Fruit fly (Drosophila melanogaster) whole organism, wandering third instar larva: ENCODE results near the gene CG10431.

Source experiments
- Abd-B ChIP-seq: fragments of >200 bp; optimal IDR thresholded peaks from 2 replicates; lab custom pipeline; 2017; ENCODE audit warnings: missing biosample characterization, missing genetic modification characterization
- CG32264 ChIP-seq: fragments of 200-800 bp; sonication (Bioruptor generic); optimal IDR thresholded peaks from 2 replicates; lab custom pipeline; 2016; ENCODE audit warnings: missing biosample characterization, missing genetic modification characterization
- CG9705 ChIP-seq: fragments of 200-800 bp; sonication (Bioruptor generic); optimal IDR thresholded peaks from 2 replicates; lab custom pipeline; 2018; ENCODE audit warnings: missing biosample characterization, mild to moderate bottlenecking, missing genetic modification characterization
- CrebA ChIP-seq: fragments of 200-800 bp; sonication (Bioruptor generic); optimal IDR thresholded peaks from 2 replicates; lab custom pipeline; 2016; ENCODE audit warnings: missing biosample characterization, mild to moderate bottlenecking, missing genetic modification characterization, borderline replicate concordance
- Dfd ChIP-seq: fragments of >200 bp; optimal IDR thresholded peaks from 2 replicates; lab custom pipeline; 2017; ENCODE audit warnings: missing biosample characterization, missing genetic modification characterization
- Dif ChIP-seq: fragments of 200-275, 200-300 bp; sonication (Bioruptor generic); optimal IDR thresholded peaks from 2 replicates; lab custom pipeline; 2018; ENCODE audit warnings: missing biosample characterization, missing genetic modification characterization; ENCODE audit not compliant: partially characterized antibody
- GATAd ChIP-seq: sonication (Bioruptor generic); optimal IDR thresholded peaks from 2 replicates; lab custom pipeline; 2016; ENCODE audit warnings: missing biosample characterization, missing genetic modification characterization
- HLH106 ChIP-seq: fragments of 200-800 bp; optimal IDR thresholded peaks from 3 replicates; lab custom pipeline; 2019; ENCODE audit warnings: missing biosample characterization, mild to moderate bottlenecking, missing genetic modification characterization, moderate library complexity
- Hnf4 ChIP-seq: fragments of 200-800 bp; sonication (Bioruptor generic); optimal IDR thresholded peaks from 2 replicates; lab custom pipeline; 2016; ENCODE audit warnings: missing biosample characterization, mild to moderate bottlenecking, missing genetic modification characterization
- Hr78 ChIP-seq: fragments of >200 bp; optimal IDR thresholded peaks from 2 replicates; lab custom pipeline; 2017; ENCODE audit warnings: missing biosample characterization, missing genetic modification characterization
- Hr83 ChIP-seq: fragments of 200-300 bp; sonication (Bioruptor generic); optimal IDR thresholded peaks from 2 replicates; lab custom pipeline; 2016; ENCODE audit warnings: missing biosample characterization, mild to moderate bottlenecking, missing genetic modification characterization, moderate library complexity; ENCODE audit not compliant: poor library complexity, severe bottlenecking
- Jra ChIP-seq: sonication (Bioruptor generic); optimal IDR thresholded peaks from 2 replicates; lab custom pipeline; 2016; ENCODE audit warnings: missing biosample characterization, missing genetic modification characterization
- Mio ChIP-seq: sonication (Bioruptor generic); optimal IDR thresholded peaks from 2 replicates; lab custom pipeline; 2016; ENCODE audit warnings: missing biosample characterization, missing genetic modification characterization
- Myc ChIP-seq: fragments of >200 bp; optimal IDR thresholded peaks from 2 replicates; lab custom pipeline; 2017
- N ChIP-seq: fragments of >200 bp; optimal IDR thresholded peaks from 2 replicates; lab custom pipeline; 2018; ENCODE audit warnings: missing biosample characterization, missing external identifiers, missing genetic modification characterization
- OdsH ChIP-seq: fragments of 200-800 bp; sonication (Bioruptor generic); optimal IDR thresholded peaks from 2 replicates; lab custom pipeline; 2016; ENCODE audit warnings: missing biosample characterization, mild to moderate bottlenecking, missing genetic modification characterization
- Rel ChIP-seq, 2 experiments: fragments of 200-800 bp; sonication (Bioruptor generic) in 1 of 2; optimal IDR thresholded peaks; 2 replicates in 1 of 2; 3 replicates in 1 of 2; lab custom pipeline; 2016 to 2019; ENCODE audit warnings: mild to moderate bottlenecking in 2 of 2, missing biosample characterization in 2 of 2, missing genetic modification characterization in 2 of 2, moderate library complexity in 1 of 2
- Sp1 ChIP-seq: fragments of 200-800 bp; sonication (Bioruptor generic); optimal IDR thresholded peaks from 3 replicates; lab custom pipeline; 2019; ENCODE audit warnings: missing biosample characterization, mild to moderate bottlenecking, missing genetic modification characterization, moderate library complexity
- Vsx2 ChIP-seq: fragments of 200-300, 225-300 bp; sonication (Bioruptor generic); optimal IDR thresholded peaks from 2 replicates; lab custom pipeline; 2018; ENCODE audit warnings: missing biosample characterization, missing genetic modification characterization; ENCODE audit not compliant: partially characterized antibody
- br ChIP-seq: fragments of 200-800 bp; sonication (Bioruptor generic); optimal IDR thresholded peaks from 2 replicates; lab custom pipeline; 2016; ENCODE audit warnings: missing biosample characterization, missing genetic modification characterization
- brk ChIP-seq: fragments of 200-800 bp; sonication (Bioruptor generic); optimal IDR thresholded peaks from 2 replicates; lab custom pipeline; 2016; ENCODE audit warnings: missing biosample characterization, mild to moderate bottlenecking, missing genetic modification characterization
- dl ChIP-seq, 2 experiments: fragments of 175-275, 200-275 bp in 1 of 2; fragments of 200-275 bp in 1 of 2; sonication (Bioruptor generic); optimal IDR thresholded peaks; lab custom pipeline; 2018; ENCODE audit warnings: mild to moderate bottlenecking in 2 of 2, missing biosample characterization in 2 of 2, missing genetic modification characterization in 2 of 2, moderate library complexity in 2 of 2; ENCODE audit not compliant: partially characterized antibody in 2 of 2, insufficient read depth in 1 of 2
- dmrt93B ChIP-seq: fragments of 200-800 bp; sonication (Bioruptor generic); optimal IDR thresholded peaks from 2 replicates; lab custom pipeline; 2018; ENCODE audit warnings: missing biosample characterization, mild to moderate bottlenecking, missing genetic modification characterization
- dsf ChIP-seq: sonication (Bioruptor generic); optimal IDR thresholded peaks from 2 replicates; lab custom pipeline; 2016; ENCODE audit warnings: missing biosample characterization, missing genetic modification characterization, borderline replicate concordance
- ey ChIP-seq: fragments of 200-800 bp; sonication (Bioruptor generic); optimal IDR thresholded peaks from 2 replicates; lab custom pipeline; 2016; ENCODE audit warnings: missing biosample characterization, missing genetic modification characterization
- foxo ChIP-seq, 2 experiments: fragments of 200-800 bp; sonication (Bioruptor generic); optimal IDR thresholded peaks; 2 replicates in 1 of 2; 3 replicates in 1 of 2; lab custom pipeline; 2016 to 2017; ENCODE audit warnings: missing biosample characterization in 2 of 2, missing genetic modification characterization in 2 of 2
- fru ChIP-seq: fragments of 200-800 bp; sonication (Bioruptor generic); optimal IDR thresholded peaks from 3 replicates; lab custom pipeline; 2016; ENCODE audit warnings: missing biosample characterization, mild to moderate bottlenecking, missing genetic modification characterization
- h ChIP-seq: fragments of 200-800 bp; sonication (Bioruptor generic); optimal IDR thresholded peaks from 3 replicates; lab custom pipeline; 2016; ENCODE audit warnings: missing biosample characterization, mild to moderate bottlenecking, missing genetic modification characterization
- jim ChIP-seq: fragments of 175-275, 200-325 bp; sonication (Bioruptor generic); optimal IDR thresholded peaks from 2 replicates; lab custom pipeline; 2016; ENCODE audit warnings: missing biosample characterization, mild to moderate bottlenecking, missing genetic modification characterization
- lola ChIP-seq: fragments of >200 bp; optimal IDR thresholded peaks from 2 replicates; lab custom pipeline; 2017; ENCODE audit warnings: missing biosample characterization, missing genetic modification characterization
- pan ChIP-seq: fragments of >200 bp; optimal IDR thresholded peaks from 2 replicates; lab custom pipeline; 2017
- psq ChIP-seq: fragments of 200-800 bp; sonication (Bioruptor generic); optimal IDR thresholded peaks from 3 replicates; lab custom pipeline; 2017; ENCODE audit warnings: missing biosample characterization, mild to moderate bottlenecking, missing genetic modification characterization, moderate library complexity
- rgr ChIP-seq: fragments of 200-800 bp; sonication (Bioruptor generic); optimal IDR thresholded peaks from 3 replicates; lab custom pipeline; 2016; ENCODE audit warnings: missing biosample characterization, mild to moderate bottlenecking, missing genetic modification characterization
- sage ChIP-seq: fragments of 200-800 bp; sonication (Bioruptor generic); optimal IDR thresholded peaks from 2 replicates; lab custom pipeline; 2016; ENCODE audit warnings: missing biosample characterization, mild to moderate bottlenecking, missing genetic modification characterization
- sv ChIP-seq: fragments of 200-800 bp; sonication (Bioruptor generic); optimal IDR thresholded peaks from 3 replicates; lab custom pipeline; 2016; ENCODE audit warnings: missing biosample characterization, missing genetic modification characterization
- tai ChIP-seq: sonication (Bioruptor generic); optimal IDR thresholded peaks from 2 replicates; lab custom pipeline; 2016; ENCODE audit warnings: missing biosample characterization, missing genetic modification characterization
- usp ChIP-seq: fragments of >200 bp; optimal IDR thresholded peaks from 2 replicates; lab custom pipeline; 2017; ENCODE audit warnings: missing biosample characterization, missing genetic modification characterization
- woc ChIP-seq: sonication (Bioruptor generic); optimal IDR thresholded peaks from 2 replicates; lab custom pipeline; 2016; ENCODE audit warnings: missing biosample characterization, mild to moderate bottlenecking, missing genetic modification characterization

Gene CG10431

dm6 chr2L:18966844-18967243 is 7.7 kb upstream of the CG10431 start:
- TF ChIP-seq usp (GFP tag; lab: Kevin White, UChicago) (no peak), rgr (GFP tag; lab: Kevin White, UChicago) (peak; percentile 52), fru (no peak), Sp1 (peak; percentile 73), dsf (GFP tag; lab: Kevin White, UChicago) (no peak), Myc (no peak), jim (GFP tag; lab: Kevin White, UChicago) (no peak), tai (GFP tag; lab: Kevin White, UChicago) (no peak), br (no peak), OdsH (GFP tag; lab: Kevin White, UChicago) (peak; percentile 51), Hnf4 (no peak), Abd-B (GFP tag; lab: Kevin White, UChicago) (no peak), Dfd (GFP tag; lab: Kevin White, UChicago) (no peak), Hr83 (GFP tag; lab: Kevin White, UChicago) (no peak), lola (GFP tag; lab: Kevin White, UChicago) (no peak), dmrt93B (GFP tag; lab: Kevin White, UChicago) (peak; percentile 53), CrebA (GFP tag; lab: Kevin White, UChicago) (no peak), Mio (GFP tag; lab: Kevin White, UChicago) (no peak), sage (GFP tag; lab: Kevin White, UChicago) (no peak), Dif (GFP tag; lab: Kevin White, UChicago) (no peak), pan (lab: Kevin White, UChicago) (no peak), CG9705 (GFP tag; lab: Kevin White, UChicago) (peak; percentile 0), dl (GFP tag; optimal IDR thresholded peaks at IDR 0.05; lab: Kevin White, UChicago; ENCODE audit: insufficient read depth in 1 of 2, partially characterized antibody in 2 of 2) (no peak), woc (GFP tag; lab: Kevin White, UChicago) (no peak), sv (GFP tag; lab: Kevin White, UChicago) (no peak), foxo (GFP tag; optimal IDR thresholded peaks at IDR 0.05; lab: Kevin White, UChicago) (peak in 1 of 2 experiments; percentile 73), h (GFP tag; lab: Kevin White, UChicago) (no peak), Vsx2 (GFP tag; lab: Kevin White, UChicago) (no peak), N (GFP tag; lab: Kevin White, UChicago) (no peak), HLH106 (tag; lab: Kevin White, UChicago) (peak; percentile 80), Rel (GFP tag; optimal IDR thresholded peaks at IDR 0.05; lab: Kevin White, UChicago) (no peak), Rel (tag; optimal IDR thresholded peaks at IDR 0.05; lab: Kevin White, UChicago) (peak; percentile 16), CG32264 (no peak), ey (no peak), Hr78 (GFP tag; lab: Kevin White, UChicago) (no peak), Jra (GFP tag; lab: Kevin White, UChicago) (no peak), GATAd (GFP tag; lab: Kevin White, UChicago) (no peak), psq (GFP tag; lab: Kevin White, UChicago) (peak; percentile 60), brk (no peak)

dm6 chr2L:18967897-18968296 is 6.6 kb upstream of the CG10431 start:
- TF ChIP-seq br (no peak), sv (GFP tag; lab: Kevin White, UChicago) (no peak), h (GFP tag; lab: Kevin White, UChicago) (peak; percentile 3), tai (GFP tag; lab: Kevin White, UChicago) (no peak)
